Fruit fly (Drosophila melanogaster) whole organism, embryonic: ENCODE results near the gene Gr64f.

Source experiments
- Asciz ChIP-seq: fragments of 200-800 bp; sonication (Bioruptor generic); optimal IDR thresholded peaks from 2 replicates; lab custom pipeline; 2017; ENCODE audit warnings: missing biosample characterization, mild to moderate bottlenecking, missing genetic modification characterization, missing genetic modification reagents
- CG10147 ChIP-seq: fragments of 200-800 bp; sonication (Bioruptor generic); optimal IDR thresholded peaks from 2 replicates; lab custom pipeline; 2019; ENCODE audit warnings: missing biosample characterization, mild to moderate bottlenecking, missing genetic modification characterization, moderate library complexity
- CG12071 ChIP-seq: fragments of 200-800 bp; sonication (Bioruptor generic); optimal IDR thresholded peaks from 3 replicates; lab custom pipeline; 2018; ENCODE audit warnings: missing biosample characterization, mild to moderate bottlenecking, missing genetic modification characterization
- CG12236 ChIP-seq: fragments of 200-800 bp; sonication (Bioruptor generic); optimal IDR thresholded peaks from 2 replicates; lab custom pipeline; 2016; ENCODE audit warnings: missing biosample characterization, missing genetic modification characterization
- CG12744 ChIP-seq: fragments of 200-800 bp; sonication (Bioruptor generic); optimal IDR thresholded peaks from 2 replicates; lab custom pipeline; 2016; ENCODE audit warnings: missing biosample characterization, missing genetic modification characterization
- CG13424 ChIP-seq: fragments of 200-800 bp; sonication (Bioruptor generic); optimal IDR thresholded peaks from 2 replicates; lab custom pipeline; 2019; ENCODE audit warnings: missing biosample characterization, mild to moderate bottlenecking, missing genetic modification characterization, moderate library complexity
- CG17359 ChIP-seq: fragments of 200-800 bp; sonication (Bioruptor generic); optimal IDR thresholded peaks from 3 replicates; lab custom pipeline; 2018; ENCODE audit warnings: missing biosample characterization, mild to moderate bottlenecking, missing genetic modification characterization, moderate library complexity
- CG17385 ChIP-seq: fragments of 200-800 bp; sonication (Bioruptor generic); optimal IDR thresholded peaks from 3 replicates; lab custom pipeline; 2018; ENCODE audit warnings: missing biosample characterization, mild to moderate bottlenecking, missing genetic modification characterization
- CG18262 ChIP-seq: fragments of 200-800 bp; optimal IDR thresholded peaks from 3 replicates; lab custom pipeline; 2019; ENCODE audit warnings: missing biosample characterization, mild to moderate bottlenecking, missing genetic modification characterization, moderate library complexity
- CG18476 ChIP-seq: fragments of 200-800 bp; sonication (Bioruptor generic); optimal IDR thresholded peaks from 2 replicates; lab custom pipeline; 2016; ENCODE audit warnings: missing biosample characterization, mild to moderate bottlenecking, missing genetic modification characterization
- CG2120 ChIP-seq: fragments of 200-800 bp; sonication (Bioruptor generic); optimal IDR thresholded peaks from 3 replicates; lab custom pipeline; 2016; ENCODE audit warnings: missing biosample characterization, missing genetic modification characterization
- CG2678 ChIP-seq: fragments of 200-800 bp; sonication (Bioruptor generic); optimal IDR thresholded peaks from 3 replicates; lab custom pipeline; 2019; ENCODE audit warnings: missing biosample characterization, mild to moderate bottlenecking, missing genetic modification characterization, moderate library complexity
- CG3065 ChIP-seq: fragments of 200-800 bp; sonication (Bioruptor generic); optimal IDR thresholded peaks from 2 replicates; lab custom pipeline; 2016; ENCODE audit warnings: missing biosample characterization, missing genetic modification characterization
- CG31441 ChIP-seq: fragments of 200-800 bp; sonication (Bioruptor generic); IDR thresholded peaks from 2 replicates; pipeline ENCODE4 v1.3.6; 2022; ENCODE audit warnings: missing biosample characterization, missing genetic modification characterization
- CG3281 ChIP-seq: fragments of 200-800 bp; sonication (Bioruptor generic); optimal IDR thresholded peaks from 3 replicates; lab custom pipeline; 2017; ENCODE audit warnings: missing biosample characterization, mild to moderate bottlenecking, missing genetic modification characterization
- CG7556 ChIP-seq: fragments of 200-800 bp; sonication (Bioruptor generic); optimal IDR thresholded peaks from 2 replicates; lab custom pipeline; 2017; ENCODE audit warnings: missing biosample characterization, mild to moderate bottlenecking, missing genetic modification characterization
- CG7745 ChIP-seq: fragments of 200-800 bp; sonication (Bioruptor generic); optimal IDR thresholded peaks from 2 replicates; lab custom pipeline; 2018; ENCODE audit warnings: missing biosample characterization, mild to moderate bottlenecking, missing genetic modification characterization, moderate library complexity
- CG9727 ChIP-seq: fragments of 200-800 bp; sonication (Bioruptor generic); optimal IDR thresholded peaks from 3 replicates; lab custom pipeline; 2017; ENCODE audit warnings: missing biosample characterization, mild to moderate bottlenecking, missing genetic modification characterization
- CG9817 ChIP-seq: fragments of 200-800 bp; sonication (Bioruptor generic); optimal IDR thresholded peaks from 2 replicates; lab custom pipeline; 2018; ENCODE audit warnings: missing biosample characterization, mild to moderate bottlenecking, missing genetic modification characterization, moderate library complexity
- CoRest ChIP-seq: fragments of 200-800 bp; sonication (Bioruptor generic); optimal IDR thresholded peaks from 3 replicates; lab custom pipeline; 2018; ENCODE audit warnings: missing biosample characterization, mild to moderate bottlenecking, missing genetic modification characterization, moderate library complexity
- D19A ChIP-seq: fragments of 200-800 bp; optimal IDR thresholded peaks from 3 replicates; lab custom pipeline; 2019; ENCODE audit warnings: missing biosample characterization, mild to moderate bottlenecking, missing genetic modification characterization, moderate library complexity
- Deaf1 ChIP-seq: fragments of 200-800 bp; optimal IDR thresholded peaks from 3 replicates; lab custom pipeline; 2019; ENCODE audit warnings: missing biosample characterization, mild to moderate bottlenecking, missing genetic modification characterization, moderate library complexity
- Eip74EF ChIP-seq, 2 experiments: fragments of 200-800 bp in 1 of 2; fragments of >200 bp in 1 of 2; sonication (Bioruptor generic) in 1 of 2; optimal IDR thresholded peaks; 2 replicates each; lab custom pipeline; 2017 to 2019; ENCODE audit warnings: missing biosample characterization in 2 of 2, missing genetic modification characterization in 2 of 2, mild to moderate bottlenecking in 1 of 2, moderate library complexity in 1 of 2
- Hand ChIP-seq: fragments of 200-800 bp; sonication (Bioruptor generic); optimal IDR thresholded peaks from 2 replicates; lab custom pipeline; 2017; ENCODE audit warnings: mild to moderate bottlenecking, missing biosample characterization, missing genetic modification reagents, missing genetic modification characterization
- HmgZ ChIP-seq: fragments of 200-800 bp; sonication (Bioruptor generic); optimal IDR thresholded peaks from 2 replicates; lab custom pipeline; 2018; ENCODE audit warnings: missing biosample characterization, mild to moderate bottlenecking, missing genetic modification characterization
- Med ChIP-seq: fragments of 200-800 bp; sonication (Bioruptor generic); peaks from one replicate; lab custom pipeline; 2016; ENCODE audit warnings: missing biosample characterization, missing genetic modification characterization, mild to moderate bottlenecking, inconsistent platforms, moderate library complexity
- NC2β ChIP-seq: fragments of 200-800 bp; sonication (Bioruptor generic); optimal IDR thresholded peaks from 2 replicates; lab custom pipeline; 2016; ENCODE audit warnings: missing biosample characterization, missing genetic modification characterization
- Oli ChIP-seq: fragments of 200-800 bp; sonication (Bioruptor generic); optimal IDR thresholded peaks from 2 replicates; lab custom pipeline; 2018; ENCODE audit warnings: missing biosample characterization, mild to moderate bottlenecking, missing genetic modification characterization, moderate library complexity
- PHDP ChIP-seq: fragments of 200-800 bp; sonication (Bioruptor generic); optimal IDR thresholded peaks from 3 replicates; lab custom pipeline; 2018; ENCODE audit warnings: missing biosample characterization, mild to moderate bottlenecking, missing genetic modification characterization, moderate library complexity
- Ravus ChIP-seq: fragments of 200-800 bp; sonication (Bioruptor generic); IDR thresholded peaks from 2 replicates; pipeline ENCODE4 v1.3.6; 2022; ENCODE audit warnings: missing biosample characterization, missing genetic modification characterization
- Rfx ChIP-seq: fragments of 200-800 bp; sonication (Bioruptor generic); IDR thresholded peaks from 2 replicates; pipeline ENCODE4 v1.3.6; 2022; ENCODE audit warnings: missing biosample characterization, missing genetic modification characterization
- Scr ChIP-seq: fragments of 200-800 bp; sonication (Bioruptor generic); IDR thresholded peaks from 2 replicates; pipeline ENCODE4 v1.3.6; 2022; ENCODE audit warnings: missing biosample characterization, missing genetic modification characterization; ENCODE audit not compliant: partially characterized antibody
- Sox100B ChIP-seq: fragments of 200-800 bp; sonication (Bioruptor generic); optimal IDR thresholded peaks from 3 replicates; lab custom pipeline; 2018; ENCODE audit warnings: missing biosample characterization, mild to moderate bottlenecking, missing genetic modification characterization
- Sox102F ChIP-seq: fragments of 200-800 bp; sonication (Bioruptor generic); optimal IDR thresholded peaks from 2 replicates; lab custom pipeline; 2018; ENCODE audit warnings: missing biosample characterization, mild to moderate bottlenecking, missing genetic modification characterization, moderate library complexity
- Taf1 ChIP-seq: fragments of 200-800 bp; sonication (Bioruptor generic); IDR thresholded peaks from 2 replicates; pipeline ENCODE4 v1.3.6; 2022; ENCODE audit warnings: missing biosample characterization, missing genetic modification characterization
- Xrp1 ChIP-seq: fragments of 200-800 bp; sonication (Bioruptor generic); IDR thresholded peaks from 2 replicates; pipeline ENCODE4 v1.3.6; 2022; ENCODE audit warnings: missing biosample characterization, missing genetic modification characterization
- bcd ChIP-seq: fragments of 200-800 bp; sonication (Bioruptor generic); optimal IDR thresholded peaks from 2 replicates; lab custom pipeline; 2017; ENCODE audit warnings: missing biosample characterization, mild to moderate bottlenecking, missing genetic modification characterization
- crc ChIP-seq: fragments of 200-800 bp; sonication (Bioruptor generic); optimal IDR thresholded peaks from 2 replicates; lab custom pipeline; 2016; ENCODE audit warnings: missing biosample characterization, missing genetic modification characterization
- crol ChIP-seq: fragments of 200-800 bp; sonication (Bioruptor generic); IDR thresholded peaks from 2 replicates; pipeline ENCODE4 v1.3.6; 2022; ENCODE audit warnings: missing biosample characterization, missing genetic modification characterization
- crp ChIP-seq, 2 experiments: fragments of 200-800 bp; sonication (Bioruptor generic); optimal IDR thresholded peaks; 2 replicates in 1 of 2; 3 replicates in 1 of 2; lab custom pipeline; 2017; ENCODE audit warnings: missing biosample characterization in 2 of 2, missing genetic modification characterization in 2 of 2, mild to moderate bottlenecking in 1 of 2, moderate library complexity in 1 of 2
- dpn ChIP-seq, 2 experiments: fragments of 200-800 bp; sonication (Bioruptor generic); optimal IDR thresholded peaks; 3 replicates each; lab custom pipeline; 2016; ENCODE audit warnings: missing biosample characterization in 2 of 2, missing genetic modification characterization in 2 of 2
- fd96Cb ChIP-seq: fragments of 200-800 bp; sonication (Bioruptor generic); optimal IDR thresholded peaks from 2 replicates; lab custom pipeline; 2018; ENCODE audit warnings: missing biosample characterization, mild to moderate bottlenecking, missing genetic modification characterization, moderate library complexity
- grau ChIP-seq: fragments of 200-800 bp; optimal IDR thresholded peaks from 3 replicates; lab custom pipeline; 2019; ENCODE audit warnings: missing biosample characterization, mild to moderate bottlenecking, missing genetic modification characterization, moderate library complexity
- insv ChIP-seq, 2 experiments: fragments of 200-800 bp; sonication (Bioruptor generic); optimal IDR thresholded peaks; 3 replicates each; lab custom pipeline; 2016 to 2018; ENCODE audit warnings: missing biosample characterization in 2 of 2, missing genetic modification characterization in 2 of 2
- lab ChIP-seq: fragments of 200-800 bp; sonication (Bioruptor generic); optimal IDR thresholded peaks from 3 replicates; lab custom pipeline; 2017; ENCODE audit warnings: missing biosample characterization, missing genetic modification characterization, mild to moderate bottlenecking, moderate library complexity, missing genetic modification reagents
- nerfin-1 ChIP-seq: fragments of 200-800 bp; sonication (Bioruptor generic); optimal IDR thresholded peaks from 3 replicates; lab custom pipeline; 2019; ENCODE audit warnings: missing biosample characterization, mild to moderate bottlenecking, missing genetic modification characterization, moderate library complexity
- row ChIP-seq: fragments of 200-800 bp; sonication (Bioruptor generic); IDR thresholded peaks from 3 replicates; pipeline ENCODE4 v1.3.6; 2022; ENCODE audit warnings: missing biosample characterization, missing genetic modification characterization
- scrt ChIP-seq: fragments of 200-800 bp; sonication (Bioruptor generic); optimal IDR thresholded peaks from 2 replicates; lab custom pipeline; 2018; ENCODE audit warnings: missing biosample characterization, mild to moderate bottlenecking, missing genetic modification characterization, moderate library complexity
- so ChIP-seq: fragments of 200-800 bp; sonication (Bioruptor generic); IDR thresholded peaks from 3 replicates; pipeline ENCODE4 v1.3.6; 2022; ENCODE audit warnings: missing biosample characterization, missing genetic modification characterization
- sqz ChIP-seq: fragments of 200-800 bp; sonication (Bioruptor generic); optimal IDR thresholded peaks from 3 replicates; lab custom pipeline; 2018; ENCODE audit warnings: missing biosample characterization, mild to moderate bottlenecking, missing genetic modification characterization

Gr64f gene

DNA sequence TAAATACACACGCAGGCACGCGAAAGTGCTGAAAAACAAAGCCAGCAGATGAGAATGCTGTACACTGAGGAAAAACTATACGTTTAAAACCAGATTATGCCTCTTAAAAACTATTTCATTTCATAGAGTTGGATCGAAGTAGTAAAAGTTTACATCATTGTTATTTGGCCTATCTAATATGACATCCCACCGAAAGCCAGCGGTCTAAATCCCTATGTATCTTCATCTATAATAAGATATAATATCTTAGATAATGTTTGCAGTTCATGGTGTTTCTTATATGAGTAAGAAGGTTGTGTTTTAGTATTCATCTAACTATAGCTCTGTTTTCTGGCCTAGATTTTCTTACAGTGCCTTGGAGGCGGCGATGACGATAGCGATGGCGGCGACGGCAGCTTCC, 25.5 kb upstream of the Gr64f start (continued):
- TF ChIP-seq Xrp1 (GFP tag; lab: Robert Waterston, UW) = peak; percentile 11; the same call in 1 of the 2 replicates
- TF ChIP-seq Deaf1 (tag; lab: Kevin White, UChicago) = no peak
- peak in 1 of 2 experiments; percentile 2 for TF ChIP-seq Eip74EF (GFP tag; optimal IDR thresholded peaks at IDR 0.05; lab: Kevin White, UChicago)
- no peak for TF ChIP-seq crc
- peak; percentile 70 for TF ChIP-seq scrt (GFP tag; lab: Kevin White, UChicago)
- TF ChIP-seq Med = peak; percentile 12
- no peak for TF ChIP-seq sqz
- peak; percentile 14 for TF ChIP-seq CG17359 (tag; lab: Kevin White, UChicago)
- TF ChIP-seq PHDP (tag; lab: Kevin White, UChicago) = peak; percentile 11
- peak; percentile 38 for TF ChIP-seq grau (tag; lab: Kevin White, UChicago)
- no peak for TF ChIP-seq NC2β
- TF ChIP-seq Hand (GFP tag; lab: Kevin White, UChicago) = peak; percentile 44
- TF ChIP-seq CG12071 = no peak
- TF ChIP-seq CG9817 (tag; lab: Kevin White, UChicago) = no peak
- peak; percentile 6 for TF ChIP-seq CG18476 (GFP tag; lab: Kevin White, UChicago)
- peak; percentile 21 for TF ChIP-seq CG2120 (GFP tag; lab: Kevin White, UChicago)
- peak; percentile 44 for TF ChIP-seq lab (GFP tag; lab: Kevin White, UChicago)
- no peak for TF ChIP-seq CG17385
- TF ChIP-seq crol (GFP tag; lab: Robert Waterston, UW) = no peak
- TF ChIP-seq HmgZ = no peak
- no peak for TF ChIP-seq so (GFP tag; lab: Robert Waterston, UW)
- peak; percentile 13 for TF ChIP-seq fd96Cb (tag; lab: Kevin White, UChicago)
- no peak for TF ChIP-seq crp (GFP tag; optimal IDR thresholded peaks at IDR 0.05; lab: Kevin White, UChicago)
- TF ChIP-seq CG18262 = peak; percentile 43
- TF ChIP-seq CG3281 (GFP tag; lab: Kevin White, UChicago) = peak; percentile 37
- peak; percentile 11 for TF ChIP-seq Sox102F
- peak; percentile 21 for TF ChIP-seq CG10147 (GFP tag; lab: Kevin White, UChicago)
- no peak for TF ChIP-seq dpn (GFP tag; optimal IDR thresholded peaks at IDR 0.05; lab: Kevin White, UChicago)
- TF ChIP-seq Ravus = no peak
- no peak for TF ChIP-seq CG7745
- no peak for TF ChIP-seq CG12744 (GFP tag; lab: Kevin White, UChicago)
- peak; percentile 12 for TF ChIP-seq D19A (tag; lab: Kevin White, UChicago)
- peak; percentile 4 for TF ChIP-seq bcd (GFP tag; lab: Kevin White, UChicago)
- TF ChIP-seq insv (GFP tag; optimal IDR thresholded peaks at IDR 0.05; lab: Kevin White, UChicago) = no peak
- peak; percentile 17 for TF ChIP-seq Asciz (GFP tag; lab: Kevin White, UChicago)
- TF ChIP-seq CoRest (tag; lab: Kevin White, UChicago) = peak; percentile 21
- TF ChIP-seq CG9727 (GFP tag; lab: Kevin White, UChicago) = peak; percentile 30
- no peak for TF ChIP-seq Taf1
- TF ChIP-seq Scr (GFP tag; lab: Robert Waterston, UW) = no peak
- peak; percentile 29 for TF ChIP-seq Sox100B (GFP tag; lab: Kevin White, UChicago)
- no peak for TF ChIP-seq CG12236
- no peak for TF ChIP-seq nerfin-1 (tag; lab: Kevin White, UChicago)
- TF ChIP-seq Rfx (GFP tag; lab: Robert Waterston, UW) = no peak
- TF ChIP-seq CG31441 (GFP tag; lab: Robert Waterston, UW) = peak; percentile 54
- peak; percentile 17 for TF ChIP-seq CG13424 (tag; lab: Kevin White, UChicago)
- peak; percentile 65 for TF ChIP-seq CG2678 (tag; lab: Kevin White, UChicago)
- peak; percentile 24 for TF ChIP-seq Oli
- no peak for TF ChIP-seq CG3065 (GFP tag; lab: Kevin White, UChicago)
- peak; percentile 63 for TF ChIP-seq CG7556 (GFP tag; lab: Kevin White, UChicago)
- 0 out of 3 replicates have a peak, but pooled peaks have one; percentile 35 for TF ChIP-seq row (GFP tag; lab: Robert Waterston, UW)
